Worm (Caenorhabditis elegans) whole organism, L4/young adult: Measurements from ENCODE around the gene F14H12.6.

Experiments used
- W03F9.2 ChIP-seq: fragments of 150-350 bp; optimal IDR thresholded peaks from 2 replicates; lab custom pipeline; 2014; ENCODE audit warnings: missing biosample characterization, missing genetic modification characterization
- him-1 ChIP-seq: sonication (generic microtip); optimal IDR thresholded peaks from 2 replicates; lab custom pipeline; 2016; ENCODE audit warnings: missing genotype, missing genetic modification reagents, missing genetic modification characterization, missing compliant biosample characterization

DNA sequence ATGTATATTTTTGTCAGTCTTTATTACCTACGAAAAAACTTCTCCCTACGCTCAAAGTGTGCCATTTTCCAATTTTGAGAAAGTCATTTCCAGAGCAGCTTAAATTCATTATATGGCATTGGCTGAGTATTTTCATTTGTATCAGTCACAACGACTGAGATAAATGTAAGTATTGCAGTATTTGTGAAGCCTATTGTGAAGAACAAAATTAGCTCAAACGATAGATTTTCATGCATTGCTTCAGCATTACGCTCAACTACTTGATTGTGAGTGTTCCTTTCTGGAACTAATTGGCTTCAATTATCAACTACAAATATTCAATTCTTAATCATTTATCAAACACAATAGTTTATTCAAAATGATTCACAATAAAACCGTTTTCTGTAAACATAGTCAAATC is 20.3 kb upstream of the F14H12.6 start, which contains the start of gene R160.12:
- TF ChIP-seq him-1 (tag; lab: Kevin White, UChicago) = no peak
- no peak for TF ChIP-seq W03F9.2
